Worm (Caenorhabditis elegans) whole organism, L2 larva: ENCODE results near the gene C45H4.18.

ENCODE experiments used
- C34F6.9 ChIP-seq: fragments of 150-350 bp; optimal IDR thresholded peaks from 2 replicates; lab custom pipeline; 2014; ENCODE audit warnings: missing biosample characterization, missing genetic modification characterization
- F13H6.1 ChIP-seq: sonication (generic microtip); optimal IDR thresholded peaks from 2 replicates; lab custom pipeline; 2016; ENCODE audit warnings: missing genetic modification characterization, missing compliant biosample characterization
- R02D3.7 ChIP-seq: fragments of 150-350 bp; optimal IDR thresholded peaks from 2 replicates; lab custom pipeline; 2014; ENCODE audit warnings: missing biosample characterization, missing genetic modification characterization
- ZK546.5 ChIP-seq: sonication (generic microtip); optimal IDR thresholded peaks from 2 replicates; lab custom pipeline; 2017; ENCODE audit warnings: missing biosample characterization, missing genetic modification characterization
- alr-1 ChIP-seq: fragments of 150-350 bp; optimal IDR thresholded peaks from 2 replicates; lab custom pipeline; 2014; ENCODE audit warnings: missing biosample characterization, missing genetic modification characterization
- aly-2 ChIP-seq: fragments of 150-350 bp; optimal IDR thresholded peaks from 2 replicates; lab custom pipeline; 2014; ENCODE audit warnings: missing biosample characterization, missing genetic modification characterization
- ama-1 ChIP-seq: fragments of 150-350 bp; optimal IDR thresholded peaks from 2 replicates; lab custom pipeline; 2018; ENCODE audit warnings: inconsistent platforms
- blmp-1 ChIP-seq: sonication (generic microtip); optimal IDR thresholded peaks from 2 replicates; lab custom pipeline; 2017; ENCODE audit warnings: missing genetic modification characterization, mild to moderate bottlenecking, missing compliant biosample characterization, antibody characterized with exemption, moderate library complexity; ENCODE audit not compliant: insufficient read depth
- crh-2 ChIP-seq: sonication (generic microtip); optimal IDR thresholded peaks from 2 replicates; lab custom pipeline; 2017; ENCODE audit warnings: missing biosample characterization, missing genetic modification characterization
- elt-1 ChIP-seq: fragments of 150-350 bp; optimal IDR thresholded peaks from 2 replicates; lab custom pipeline; 2014; ENCODE audit warnings: missing biosample characterization, missing genetic modification characterization
- elt-3 ChIP-seq: sonication (generic microtip); optimal IDR thresholded peaks from 2 replicates; lab custom pipeline; 2017; ENCODE audit warnings: missing biosample characterization, missing genetic modification characterization
- fos-1 ChIP-seq: fragments of 150-350 bp; optimal IDR thresholded peaks from 2 replicates; lab custom pipeline; 2014; ENCODE audit warnings: missing biosample characterization, missing genetic modification characterization
- gmeb-1 ChIP-seq: fragments of 150-350 bp; optimal IDR thresholded peaks from 2 replicates; lab custom pipeline; 2014; ENCODE audit warnings: missing biosample characterization, missing genetic modification characterization
- lin-39 ChIP-seq: fragments of 150-350 bp; optimal IDR thresholded peaks from 2 replicates; lab custom pipeline; 2014; ENCODE audit warnings: missing biosample characterization, missing genetic modification reagents, missing genetic modification characterization
- lsy-2 ChIP-seq, 2 experiments: fragments of 150-350 bp in 1 of 2; sonication (generic microtip) in 1 of 2; optimal IDR thresholded peaks; 2 replicates each; lab custom pipeline; 2014 to 2017; ENCODE audit warnings: missing biosample characterization in 2 of 2, missing genetic modification characterization in 2 of 2
- mab-5 ChIP-seq: fragments of 150-350 bp; optimal IDR thresholded peaks from 2 replicates; lab custom pipeline; 2014; ENCODE audit warnings: missing biosample characterization, missing genetic modification characterization
- mbf-1 ChIP-seq: sonication (generic microtip); optimal IDR thresholded peaks from 2 replicates; lab custom pipeline; 2017; ENCODE audit warnings: missing biosample characterization, missing genetic modification characterization
- nhr-10 ChIP-seq: sonication (generic microtip); optimal IDR thresholded peaks from 2 replicates; lab custom pipeline; 2017; ENCODE audit warnings: missing biosample characterization, missing genetic modification characterization
- nhr-11 ChIP-seq: fragments of 150-350 bp; optimal IDR thresholded peaks from 2 replicates; lab custom pipeline; 2014; ENCODE audit warnings: missing biosample characterization, missing genetic modification characterization
- nhr-23 ChIP-seq: fragments of 150-350 bp; optimal IDR thresholded peaks from 2 replicates; lab custom pipeline; 2014; ENCODE audit warnings: missing biosample characterization, missing genetic modification reagents, missing genetic modification characterization
- nhr-237 ChIP-seq: fragments of 150-350 bp; optimal IDR thresholded peaks from 2 replicates; lab custom pipeline; 2014; ENCODE audit warnings: missing biosample characterization, missing genetic modification characterization
- nhr-25 ChIP-seq: fragments of 150-350 bp; sonication (generic microtip); optimal IDR thresholded peaks from 3 replicates; lab custom pipeline; 2014; ENCODE audit warnings: missing biosample characterization, missing genetic modification characterization
- peb-1 ChIP-seq: fragments of 150-350 bp; optimal IDR thresholded peaks from 2 replicates; lab custom pipeline; 2014; ENCODE audit warnings: missing biosample characterization, missing genetic modification characterization
- skn-1 ChIP-seq: sonication (generic microtip); optimal IDR thresholded peaks from 2 replicates; lab custom pipeline; 2017; ENCODE audit warnings: missing biosample characterization, missing genetic modification characterization
- sma-3 ChIP-seq: sonication (generic microtip); optimal IDR thresholded peaks from 2 replicates; lab custom pipeline; 2016; ENCODE audit warnings: missing genetic modification reagents, missing genetic modification characterization, missing compliant biosample characterization
- sma-9 ChIP-seq, 2 experiments: fragments of 150-350 bp in 1 of 2; sonication (generic microtip) in 1 of 2; optimal IDR thresholded peaks; 2 replicates each; lab custom pipeline; 2014 to 2016; ENCODE audit warnings: missing genetic modification characterization in 2 of 2, mild to moderate bottlenecking in 1 of 2, missing biosample characterization in 1 of 2, missing compliant biosample characterization in 1 of 2, missing genetic modification reagents in 1 of 2, moderate library complexity in 1 of 2
- snpc-4 ChIP-seq: fragments of 150-350 bp; optimal IDR thresholded peaks from 2 replicates; lab custom pipeline; 2014; ENCODE audit warnings: missing biosample characterization, missing genetic modification characterization
- unc-55 ChIP-seq: fragments of 150-350 bp; sonication (generic microtip); optimal IDR thresholded peaks from 3 replicates; lab custom pipeline; 2014; ENCODE audit warnings: missing biosample characterization, missing genetic modification reagents, missing genetic modification characterization
- unc-62 ChIP-seq: fragments of 150-350 bp; optimal IDR thresholded peaks from 2 replicates; lab custom pipeline; 2014; ENCODE audit warnings: missing biosample characterization, missing genetic modification reagents, missing genetic modification characterization
- zag-1 ChIP-seq: fragments of 150-350 bp; optimal IDR thresholded peaks from 2 replicates; lab custom pipeline; 2014; ENCODE audit warnings: missing biosample characterization, missing genetic modification characterization
- ztf-11 ChIP-seq: sonication (generic microtip); optimal IDR thresholded peaks from 2 replicates; lab custom pipeline; 2017; ENCODE audit warnings: missing biosample characterization, missing genetic modification characterization
- ztf-4 ChIP-seq: fragments of 150-350 bp; optimal IDR thresholded peaks from 2 replicates; lab custom pipeline; 2014; ENCODE audit warnings: missing biosample characterization, missing genetic modification characterization

C45H4.18 gene

DNA sequence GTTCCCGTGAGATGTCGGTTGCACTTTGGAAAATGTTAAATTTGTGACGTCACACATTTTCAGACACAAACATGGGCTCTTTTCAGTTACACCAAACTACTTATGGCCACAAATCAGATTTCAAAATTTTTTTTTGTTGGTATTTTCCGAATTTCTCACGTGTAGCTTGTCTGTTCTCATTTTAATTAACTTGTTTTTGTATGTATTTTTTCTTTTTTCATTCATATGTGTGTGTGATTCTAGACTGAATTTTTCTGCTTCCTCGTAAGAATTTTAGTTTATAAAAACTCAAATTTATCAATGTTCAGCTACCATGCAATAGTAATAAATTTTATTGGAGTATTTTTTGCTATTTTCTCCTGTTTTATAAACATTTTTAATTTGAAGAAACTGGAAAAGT lies 18.5 kb upstream of the C45H4.18 start, which contains the start of gene srbc-22:
Gene srbc-22 (plus strand): TSS at position 301 of the 400 bp plus-strand sequence.
- no peak for TF ChIP-seq unc-55
- no peak for TF ChIP-seq ztf-4 (tag; lab: Kevin White, UChicago)
- no peak for TF ChIP-seq zag-1 (tag; lab: Kevin White, UChicago)
- no peak for TF ChIP-seq ama-1
- TF ChIP-seq alr-1 (tag; lab: Kevin White, UChicago), result no peak
- TF ChIP-seq R02D3.7, result no peak
- no peak for TF ChIP-seq mbf-1
- no peak for TF ChIP-seq crh-2 (tag; lab: Kevin White, UChicago)
- no peak for TF ChIP-seq fos-1 (tag; lab: Kevin White, UChicago)
- no peak for TF ChIP-seq nhr-237 (tag; lab: Kevin White, UChicago)
- TF ChIP-seq unc-62, result no peak
- no peak for TF ChIP-seq sma-9 (GFP tag; optimal IDR thresholded peaks at IDR 0.05; lab: Kevin White, UChicago)
- no peak for TF ChIP-seq sma-9 (tag; optimal IDR thresholded peaks at IDR 0.05; lab: Kevin White, UChicago)
- TF ChIP-seq F13H6.1, result no peak
- no peak for TF ChIP-seq lin-39 (tag; lab: Kevin White, UChicago)
- TF ChIP-seq, all 48 proteins: peak for 0

DNA sequence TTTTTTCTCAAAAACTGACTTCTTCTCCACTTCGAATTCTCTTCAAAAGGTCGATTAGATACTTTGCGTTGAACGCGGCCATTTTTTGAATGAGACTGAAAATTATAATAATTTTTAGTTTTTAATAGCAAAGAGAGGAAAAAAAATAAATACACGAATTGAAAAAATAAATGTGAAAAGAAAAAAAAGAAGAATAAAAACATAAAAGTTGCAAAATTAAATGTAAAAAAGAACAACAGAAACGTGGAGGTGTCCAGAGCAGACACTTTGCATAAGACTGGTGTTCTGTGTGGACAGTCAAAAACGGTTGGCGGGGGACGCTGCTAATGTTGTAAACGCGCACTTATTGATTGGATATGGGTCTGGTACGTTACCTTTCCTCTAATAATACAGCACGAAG lies 16.0 kb upstream of the C45H4.18 start, which contains the start of gene C45H4.14:
Gene C45H4.14 (minus strand): TSS at position 101 of the 400 bp plus-strand sequence.
- TF ChIP-seq nhr-11 (no peak), ZK546.5 (tag; lab: Kevin White, UChicago) (no peak), mab-5 (no peak), sma-9 (GFP tag; optimal IDR thresholded peaks at IDR 0.05; lab: Kevin White, UChicago) (no peak), sma-9 (tag; optimal IDR thresholded peaks at IDR 0.05; lab: Kevin White, UChicago) (no peak), blmp-1 (tag; lab: Kevin White, UChicago) (no peak), nhr-237 (tag; lab: Kevin White, UChicago) (no peak), skn-1 (tag; lab: Kevin White, UChicago) (no peak), lsy-2 (tag; optimal IDR thresholded peaks at IDR 0.05; lab: Kevin White, UChicago) (no peak), alr-1 (tag; lab: Kevin White, UChicago) (no peak), R02D3.7 (no peak), unc-55 (no peak), ama-1 (no peak)

DNA sequence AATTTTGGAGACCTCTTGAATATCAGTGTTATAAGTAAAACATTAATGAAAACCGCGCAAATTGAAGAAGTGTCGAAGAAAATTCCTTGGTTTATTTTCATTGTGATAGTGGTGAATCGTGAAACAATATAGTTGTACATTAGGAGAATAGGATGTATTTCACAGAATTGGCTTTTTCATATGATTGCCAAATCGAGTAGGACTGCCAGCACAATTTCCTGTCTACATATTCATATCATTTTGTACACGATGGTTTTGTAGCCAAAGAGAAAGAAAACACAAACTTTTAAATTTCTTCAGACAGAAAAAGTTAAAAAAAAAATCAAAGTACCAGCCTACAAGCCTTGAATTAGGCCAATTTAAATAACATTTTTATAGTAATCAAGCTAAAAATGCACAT lies 11.6 kb upstream of the C45H4.18 start, which contains the start of gene str-255:
Gene str-255 (minus strand): TSS at position 101 of the 400 bp plus-strand sequence.
- TF ChIP-seq nhr-10 (tag; lab: Kevin White, UChicago), result no peak
- no peak for TF ChIP-seq aly-2 (tag; lab: Kevin White, UChicago)
- TF ChIP-seq alr-1 (tag; lab: Kevin White, UChicago), result no peak
- TF ChIP-seq nhr-23 (tag; lab: Kevin White, UChicago), result no peak
- no peak for TF ChIP-seq peb-1 (tag; lab: Kevin White, UChicago)
- TF ChIP-seq ama-1, result no peak
- TF ChIP-seq crh-2 (tag; lab: Kevin White, UChicago), result no peak
- TF ChIP-seq sma-3 (GFP tag; lab: Kevin White, UChicago), result no peak
- no peak for TF ChIP-seq skn-1 (tag; lab: Kevin White, UChicago)
- no peak for TF ChIP-seq ZK546.5 (tag; lab: Kevin White, UChicago)
- TF ChIP-seq elt-1 (tag; lab: Kevin White, UChicago), result no peak
- no peak for TF ChIP-seq mab-5
- TF ChIP-seq nhr-25, result no peak
- no peak for TF ChIP-seq unc-55
- TF ChIP-seq ztf-11, result no peak
- TF ChIP-seq sma-9 (GFP tag; optimal IDR thresholded peaks at IDR 0.05; lab: Kevin White, UChicago), result no peak
- no peak for TF ChIP-seq sma-9 (tag; optimal IDR thresholded peaks at IDR 0.05; lab: Kevin White, UChicago)
- no peak for TF ChIP-seq R02D3.7
- TF ChIP-seq nhr-11, result no peak
- no peak for TF ChIP-seq snpc-4
- TF ChIP-seq gmeb-1 (tag; lab: Kevin White, UChicago), result no peak

DNA sequence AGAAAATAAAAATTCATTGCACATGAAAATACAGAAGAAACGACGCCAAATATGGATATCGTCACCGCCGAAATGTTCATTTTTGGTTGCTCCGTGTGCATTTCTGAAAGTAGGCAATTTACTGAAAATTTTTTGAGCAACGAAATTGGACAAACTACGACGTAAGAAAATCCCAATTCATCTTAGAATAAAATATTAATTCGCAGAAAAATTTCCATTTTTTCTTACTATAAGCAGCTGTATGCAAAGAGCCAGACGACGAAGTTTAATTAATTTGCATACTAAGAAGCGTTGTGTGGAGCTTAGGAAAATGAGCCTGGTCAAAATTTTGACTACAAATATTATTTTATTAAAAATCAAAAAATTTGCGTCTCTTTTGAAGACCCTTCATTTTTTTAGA lies 8.7 kb upstream of the C45H4.18 start, which contains the start of gene srbc-19:
Gene srbc-19 (minus strand): TSS at position 101 of the 400 bp plus-strand sequence.
- TF ChIP-seq elt-1 (tag; lab: Kevin White, UChicago), result no peak
- no peak for TF ChIP-seq C34F6.9 (tag; lab: Kevin White, UChicago)
- no peak for TF ChIP-seq elt-3 (tag; lab: Kevin White, UChicago)
- no peak for TF ChIP-seq crh-2 (tag; lab: Kevin White, UChicago)
- no peak for TF ChIP-seq mbf-1
- no peak for TF ChIP-seq ztf-11

DNA sequence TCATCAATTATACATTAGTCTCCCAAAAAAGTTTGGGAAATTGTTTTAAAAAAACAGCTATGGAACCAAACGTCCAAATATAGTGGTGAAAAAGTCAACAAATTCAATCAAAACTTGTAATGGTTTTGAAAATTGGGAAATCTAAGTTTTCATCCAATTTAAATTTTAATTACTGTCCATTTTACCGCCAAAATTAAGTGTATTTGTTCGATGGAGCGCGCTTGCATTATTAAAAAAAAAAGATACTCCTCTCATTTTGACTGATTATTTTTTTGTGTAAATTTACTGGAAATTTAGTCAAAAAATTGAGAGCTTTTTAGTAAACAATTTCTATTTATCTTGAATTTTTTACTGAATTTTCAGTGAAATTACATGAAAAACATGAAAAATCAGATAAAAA lies 877 bp upstream of the C45H4.18 start:
- no peak for TF ChIP-seq nhr-23 (tag; lab: Kevin White, UChicago)
- TF ChIP-seq unc-62, result no peak
- no peak for TF ChIP-seq F13H6.1
- no peak for TF ChIP-seq sma-9 (GFP tag; optimal IDR thresholded peaks at IDR 0.05; lab: Kevin White, UChicago)
- TF ChIP-seq sma-9 (tag; optimal IDR thresholded peaks at IDR 0.05; lab: Kevin White, UChicago), result no peak
- TF ChIP-seq mab-5, result no peak
